Worm (Caenorhabditis elegans) whole organism, L1 larva: ENCODE data around the gene Y82E9BR.3.
A peak's percentile ranks its signal among the peaks of the same experiment; 100 is the strongest.

Experiments used
- C04F5.9 ChIP-seq: sonication (generic microtip); optimal IDR thresholded peaks from 2 replicates; lab custom pipeline; 2016; ENCODE audit warnings: missing genetic modification characterization, missing compliant biosample characterization
- C34B4.2 ChIP-seq: sonication (generic microtip); optimal IDR thresholded peaks from 2 replicates; lab custom pipeline; 2017; ENCODE audit warnings: mild to moderate bottlenecking, missing genetic modification characterization, missing compliant biosample characterization
- F16B12.6 ChIP-seq: fragments of 150-350 bp; optimal IDR thresholded peaks from 2 replicates; lab custom pipeline; 2014; ENCODE audit warnings: missing biosample characterization, missing genetic modification characterization
- Y116A8C.19 ChIP-seq: sonication (generic microtip); optimal IDR thresholded peaks from 2 replicates; lab custom pipeline; 2016; ENCODE audit warnings: missing compliant biosample characterization, missing genetic modification characterization, borderline replicate concordance
- aha-1 ChIP-seq: fragments of 150-350 bp; optimal IDR thresholded peaks from 2 replicates; lab custom pipeline; 2014; ENCODE audit warnings: missing biosample characterization, missing genetic modification characterization
- aly-2 ChIP-seq: fragments of 150-350 bp; optimal IDR thresholded peaks from 2 replicates; lab custom pipeline; 2014; ENCODE audit warnings: missing biosample characterization, missing genetic modification characterization
- ama-1 ChIP-seq: fragments of 150-350 bp; optimal IDR thresholded peaks from 2 replicates; lab custom pipeline; 2014
- blmp-1 ChIP-seq: fragments of 150-350 bp; optimal IDR thresholded peaks from 2 replicates; lab custom pipeline; 2014; ENCODE audit warnings: missing biosample characterization, missing genetic modification characterization
- ceh-63 ChIP-seq: fragments of 200-800 bp; sonication (Bioruptor generic); optimal IDR thresholded peaks from 2 replicates; lab custom pipeline; 2018; ENCODE audit warnings: mild to moderate bottlenecking, missing genetic modification characterization, missing compliant biosample characterization
- ceh-90 ChIP-seq: sonication (generic microtip); optimal IDR thresholded peaks from 2 replicates; lab custom pipeline; 2016; ENCODE audit warnings: missing genetic modification characterization, missing compliant biosample characterization
- ces-1 ChIP-seq: fragments of 150-350 bp; optimal IDR thresholded peaks from 2 replicates; lab custom pipeline; 2014; ENCODE audit warnings: missing biosample characterization, missing genetic modification reagents, missing genetic modification characterization
- dpl-1 ChIP-seq, 3 experiments: fragments of 150-350 bp in 2 of 3; sonication (generic microtip) in 1 of 3; optimal IDR thresholded peaks; 2 replicates each; lab custom pipeline; 2014 to 2017; ENCODE audit warnings: missing biosample characterization in 3 of 3, missing genetic modification characterization in 3 of 3, missing genetic modification reagents in 3 of 3
- efl-1 ChIP-seq, 4 experiments: fragments of 150-350 bp; optimal IDR thresholded peaks in 3 of 4; peaks in 1 of 4; 1 replicate in 1 of 4; 2 replicates in 3 of 4; lab custom pipeline; 2014; ENCODE audit warnings: missing biosample characterization in 2 of 4, missing genetic modification characterization in 2 of 4, missing genetic modification reagents in 2 of 4
- elt-3 ChIP-seq, 6 experiments: fragments of 150-350 bp in 1 of 6; sonication (generic microtip); optimal IDR thresholded peaks; 2 replicates each; lab custom pipeline; 2017 to 2018; ENCODE audit warnings: missing biosample characterization in 6 of 6, missing genetic modification characterization in 6 of 6, inconsistent platforms in 1 of 6
- fkh-8 ChIP-seq: sonication (generic microtip); optimal IDR thresholded peaks from 2 replicates; lab custom pipeline; 2016; ENCODE audit warnings: mild to moderate bottlenecking, missing genetic modification characterization, missing compliant biosample characterization
- hlh-17 ChIP-seq: fragments of 200-800 bp; sonication (Bioruptor generic); optimal IDR thresholded peaks from 2 replicates; lab custom pipeline; 2018; ENCODE audit warnings: missing genetic modification characterization, mild to moderate bottlenecking, missing compliant biosample characterization, moderate library complexity, borderline replicate concordance
- hlh-4 ChIP-seq: sonication (generic microtip); optimal IDR thresholded peaks from 2 replicates; lab custom pipeline; 2016; ENCODE audit warnings: mild to moderate bottlenecking, missing genetic modification characterization, missing compliant biosample characterization
- hpl-2 ChIP-seq: fragments of 150-350 bp; optimal IDR thresholded peaks from 2 replicates; lab custom pipeline; 2014; ENCODE audit warnings: missing biosample characterization, missing genetic modification reagents, missing genetic modification characterization
- irx-1 ChIP-seq: sonication (generic microtip); optimal IDR thresholded peaks from 2 replicates; lab custom pipeline; 2016; ENCODE audit warnings: missing genetic modification characterization, missing compliant biosample characterization
- isw-1 ChIP-seq: fragments of 200-800 bp; sonication (Bioruptor generic); IDR thresholded peaks from 2 replicates; pipeline ENCODE4 v1.3.6; 2022; ENCODE audit warnings: missing genetic modification characterization, missing compliant biosample characterization
- lin-13 ChIP-seq: fragments of 150-350 bp; optimal IDR thresholded peaks from 2 replicates; lab custom pipeline; 2014; ENCODE audit warnings: missing biosample characterization, missing genetic modification reagents, missing genetic modification characterization
- lin-14 ChIP-seq: fragments of 200-800 bp; sonication (Bioruptor generic); optimal IDR thresholded peaks from 2 replicates; lab custom pipeline; 2018; ENCODE audit warnings: mild to moderate bottlenecking, missing genetic modification characterization, moderate library complexity, missing compliant biosample characterization
- lin-15B ChIP-seq: fragments of 150-350 bp; sonication (generic microtip); optimal IDR thresholded peaks from 3 replicates; lab custom pipeline; 2014; ENCODE audit warnings: missing biosample characterization, missing genetic modification characterization
- lin-39 ChIP-seq: fragments of 150-350 bp; optimal IDR thresholded peaks from 2 replicates; lab custom pipeline; 2014; ENCODE audit warnings: missing biosample characterization, missing genetic modification reagents, missing genetic modification characterization
- lsy-2 ChIP-seq, 2 experiments: fragments of 150-350 bp; optimal IDR thresholded peaks; 2 replicates each; lab custom pipeline; 2014; ENCODE audit warnings: missing biosample characterization in 2 of 2, missing genetic modification characterization in 2 of 2
- mab-9 ChIP-seq: fragments of 200-800 bp; sonication (Bioruptor generic); IDR thresholded peaks from 2 replicates; pipeline ENCODE4 v1.3.6; 2022; ENCODE audit warnings: missing genetic modification reagents, missing genetic modification characterization, missing compliant biosample characterization
- mdl-1 ChIP-seq, 2 experiments: fragments of 150-350 bp; optimal IDR thresholded peaks; 2 replicates each; lab custom pipeline; 2014 to 2017; ENCODE audit warnings: missing biosample characterization in 2 of 2, missing genetic modification characterization in 2 of 2, inconsistent platforms in 1 of 2
- mef-2 ChIP-seq: fragments of 150-350 bp; optimal IDR thresholded peaks from 2 replicates; lab custom pipeline; 2014; ENCODE audit warnings: missing biosample characterization, missing genetic modification characterization
- mep-1 ChIP-seq: fragments of 150-350 bp; optimal IDR thresholded peaks from 2 replicates; lab custom pipeline; 2014; ENCODE audit warnings: missing biosample characterization, missing genetic modification characterization
- nhr-12 ChIP-seq: sonication (generic microtip); optimal IDR thresholded peaks from 2 replicates; lab custom pipeline; 2017; ENCODE audit warnings: missing biosample characterization, missing genetic modification characterization
- nhr-19 ChIP-seq: fragments of 200-800 bp; sonication (Bioruptor generic); conservative IDR thresholded peaks from 2 replicates; pipeline ENCODE4 v1.3.6; 2022; ENCODE audit warnings: missing genetic modification characterization, missing compliant biosample characterization
- nhr-20 ChIP-seq: sonication (generic microtip); optimal IDR thresholded peaks from 2 replicates; lab custom pipeline; 2016; ENCODE audit warnings: mild to moderate bottlenecking, missing genetic modification characterization, missing compliant biosample characterization
- nhr-237 ChIP-seq: fragments of 150-350 bp; optimal IDR thresholded peaks from 2 replicates; lab custom pipeline; 2014; ENCODE audit warnings: missing biosample characterization, missing genetic modification characterization
- nhr-28 ChIP-seq: fragments of 150-350 bp; optimal IDR thresholded peaks from 2 replicates; lab custom pipeline; 2014; ENCODE audit warnings: missing biosample characterization, missing genetic modification characterization
- nhr-71 ChIP-seq: sonication (generic microtip); optimal IDR thresholded peaks from 2 replicates; lab custom pipeline; 2016; ENCODE audit warnings: mild to moderate bottlenecking, missing genetic modification characterization, moderate library complexity, missing compliant biosample characterization
- nhr-77 ChIP-seq: fragments of 150-350 bp; optimal IDR thresholded peaks from 2 replicates; lab custom pipeline; 2014; ENCODE audit warnings: missing biosample characterization, missing genetic modification characterization
- nhr-84 ChIP-seq: sonication (generic microtip); optimal IDR thresholded peaks from 2 replicates; lab custom pipeline; 2017; ENCODE audit warnings: missing biosample characterization, missing genetic modification characterization
- nhr-90 ChIP-seq: sonication (generic microtip); optimal IDR thresholded peaks from 2 replicates; lab custom pipeline; 2016; ENCODE audit warnings: mild to moderate bottlenecking, missing genetic modification characterization, missing compliant biosample characterization; ENCODE audit not compliant: poor library complexity
- pag-3 ChIP-seq: sonication (generic microtip); optimal IDR thresholded peaks from 2 replicates; lab custom pipeline; 2017; ENCODE audit warnings: missing genetic modification characterization, mild to moderate bottlenecking, missing compliant biosample characterization, antibody characterized with exemption, borderline replicate concordance; ENCODE audit not compliant: insufficient read depth
- pqm-1 ChIP-seq: sonication (generic microtip); optimal IDR thresholded peaks from 3 replicates; lab custom pipeline; 2017; ENCODE audit warnings: missing biosample characterization, missing genetic modification characterization
- rnt-1 ChIP-seq: sonication (generic microtip); optimal IDR thresholded peaks from 2 replicates; lab custom pipeline; 2016; ENCODE audit warnings: mild to moderate bottlenecking, missing genetic modification characterization, moderate library complexity, missing compliant biosample characterization
- sox-4 ChIP-seq: sonication (generic microtip); optimal IDR thresholded peaks from 2 replicates; lab custom pipeline; 2016; ENCODE audit warnings: missing genetic modification characterization, missing compliant biosample characterization
- sup-37 ChIP-seq: fragments of 200-800 bp; sonication (Bioruptor generic); optimal IDR thresholded peaks from 2 replicates; lab custom pipeline; 2018; ENCODE audit warnings: mild to moderate bottlenecking, missing genetic modification characterization, missing compliant biosample characterization
- swsn-7 ChIP-seq: sonication (generic microtip); optimal IDR thresholded peaks from 2 replicates; lab custom pipeline; 2016; ENCODE audit warnings: missing genetic modification characterization, missing compliant biosample characterization
- tlp-1 ChIP-seq: fragments of 150-350 bp; optimal IDR thresholded peaks from 2 replicates; lab custom pipeline; 2014; ENCODE audit warnings: missing biosample characterization, missing genetic modification characterization
- unc-130 ChIP-seq: fragments of 150-350 bp; optimal IDR thresholded peaks from 2 replicates; lab custom pipeline; 2017; ENCODE audit warnings: missing biosample characterization, missing genetic modification characterization, inconsistent platforms
- unc-30 ChIP-seq: sonication (generic microtip); optimal IDR thresholded peaks from 2 replicates; lab custom pipeline; 2017; ENCODE audit warnings: missing biosample characterization, missing genetic modification characterization
- unc-62 ChIP-seq: fragments of 150-350 bp; optimal IDR thresholded peaks from 2 replicates; lab custom pipeline; 2014; ENCODE audit warnings: missing biosample characterization, missing genetic modification reagents, missing genetic modification characterization
- unc-98 ChIP-seq: fragments of 200-800 bp; sonication (Bioruptor generic); IDR thresholded peaks from 2 replicates; pipeline ENCODE4 v1.3.6; 2022; ENCODE audit warnings: missing genetic modification characterization, missing compliant biosample characterization
- vab-15 ChIP-seq: sonication (generic microtip); optimal IDR thresholded peaks from 2 replicates; lab custom pipeline; 2017; ENCODE audit warnings: missing genotype, mild to moderate bottlenecking, missing genetic modification characterization, missing compliant biosample characterization
- ztf-11 ChIP-seq, 2 experiments: sonication (generic microtip); optimal IDR thresholded peaks; 2 replicates each; lab custom pipeline; 2016 to 2017; ENCODE audit warnings: missing genetic modification characterization in 2 of 2, missing biosample characterization in 1 of 2, missing compliant biosample characterization in 1 of 2

Y82E9BR.3 gene

DNA sequence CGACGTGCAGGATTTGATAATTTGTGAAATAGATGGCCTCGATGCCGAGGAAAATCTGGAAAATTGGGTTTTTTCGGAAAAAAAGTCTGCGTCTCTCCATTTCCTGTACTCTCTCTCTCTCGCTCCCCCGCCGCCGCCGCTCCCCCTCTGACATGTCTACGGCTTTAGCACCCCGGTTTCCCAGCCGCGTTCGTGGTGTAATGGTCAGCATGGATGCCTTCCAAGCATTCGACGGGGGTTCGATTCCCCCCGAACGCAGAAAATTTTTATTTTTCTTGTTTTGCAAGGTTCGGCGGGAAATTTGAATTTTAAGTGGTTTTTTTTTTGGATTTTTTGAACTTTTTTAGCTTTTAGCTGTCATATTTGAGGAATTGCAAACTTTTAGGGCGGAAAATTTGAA lies 5.3 kb downstream of the Y82E9BR.3 start (continued):
- TF ChIP-seq elt-3 (tag; optimal IDR thresholded peaks at IDR 0.05; lab: Kevin White, UChicago) (peak in 2 of 6 experiments; percentile 9 to 11), lin-13 (GFP tag; lab: Kevin White, UChicago) (peak; percentile 55), lin-14 (GFP tag; lab: Kevin White, UChicago) (peak; percentile 58), mab-9 (peak; percentile 57; the same call in 1 of the 2 replicates), blmp-1 (tag; lab: Kevin White, UChicago) (no peak), mep-1 (tag; lab: Kevin White, UChicago) (peak; percentile 51), rnt-1 (tag; lab: Kevin White, UChicago) (no peak), sup-37 (GFP tag; lab: Kevin White, UChicago) (peak; percentile 57), nhr-20 (peak; percentile 59), mef-2 (no peak), efl-1 (optimal IDR thresholded peaks at IDR 0.05; lab: Kevin White, UChicago) (peak; percentile 48 to 63), efl-1 (GFP tag; optimal IDR thresholded peaks at IDR 0.05 in 1 of 2; lab: Kevin White, UChicago) (peak; percentile 72 to 95), swsn-7 (tag; lab: Kevin White, UChicago) (peak; percentile 69), nhr-71 (tag; lab: Kevin White, UChicago) (peak; percentile 76), vab-15 (tag; lab: Kevin White, UChicago) (no peak), ceh-90 (no peak), ama-1 (lab: Kevin White, UChicago) (no peak), mdl-1 (tag; optimal IDR thresholded peaks at IDR 0.05; lab: Kevin White, UChicago) (peak in 1 of 2 experiments; percentile 57), sox-4 (tag; lab: Kevin White, UChicago) (no peak), fkh-8 (tag; lab: Kevin White, UChicago) (peak; percentile 44), tlp-1 (tag; lab: Kevin White, UChicago) (no peak), ztf-11 (tag; optimal IDR thresholded peaks at IDR 0.05; lab: Kevin White, UChicago) (peak in 1 of 2 experiments; percentile 32), nhr-19 (GFP tag; lab: Robert Waterston, UW) (peak; percentile 69), hlh-4 (tag; lab: Kevin White, UChicago) (no peak), pag-3 (tag; lab: Kevin White, UChicago) (no peak), hpl-2 (GFP tag; lab: Kevin White, UChicago) (no peak), ceh-63 (GFP tag; lab: Kevin White, UChicago) (no peak), nhr-77 (peak; percentile 34), Y116A8C.19 (tag; lab: Kevin White, UChicago) (no peak), lin-39 (peak; percentile 7), lin-15B (tag; lab: Kevin White, UChicago) (peak; percentile 47), nhr-90 (peak; percentile 60), aly-2 (tag; lab: Kevin White, UChicago) (peak; percentile 19), unc-98 (GFP tag; lab: Robert Waterston, UW) (peak; percentile 47; the same call in 1 of the 2 replicates), isw-1 (GFP tag; lab: Robert Waterston, UW) (peak; percentile 54), F16B12.6 (peak; percentile 34), C34B4.2 (tag; lab: Kevin White, UChicago) (no peak), pqm-1 (no peak), aha-1 (no peak), nhr-12 (tag; lab: Kevin White, UChicago) (no peak), hlh-17 (no peak), unc-30 (no peak), unc-130 (tag; lab: Kevin White, UChicago) (peak; percentile 44)

DNA sequence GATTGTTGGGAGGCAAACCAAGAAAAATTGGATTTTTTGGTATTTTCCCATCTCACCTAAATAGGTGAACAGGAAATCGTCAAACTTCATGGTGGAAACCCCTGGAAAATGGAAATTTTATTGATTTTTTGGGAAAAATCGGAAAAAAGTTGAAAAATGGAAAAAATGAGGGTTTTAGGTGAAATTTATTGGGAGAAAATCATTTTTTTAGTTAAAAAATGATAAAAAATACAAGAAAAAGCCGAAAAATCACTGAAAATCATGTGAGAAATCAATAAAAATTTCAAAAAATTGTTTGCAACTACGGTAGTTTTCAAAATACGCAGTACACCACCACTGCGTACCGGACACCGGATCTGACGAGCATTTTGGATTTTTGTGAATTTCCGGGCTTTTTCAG lies 8.1 kb downstream of the Y82E9BR.3 start, which contains the start of gene lelo-2:
TSS of gene lelo-2 (minus strand) at position 101 of the 400 bp plus-strand sequence.
- TF ChIP-seq irx-1 (tag; lab: Kevin White, UChicago) (no peak), nhr-90 (no peak), vab-15 (tag; lab: Kevin White, UChicago) (no peak), nhr-28 (tag; lab: Kevin White, UChicago) (no peak), fkh-8 (tag; lab: Kevin White, UChicago) (no peak), unc-62 (GFP tag; lab: Kevin White, UChicago) (no peak), ces-1 (GFP tag; lab: Kevin White, UChicago) (no peak), mab-9 (no peak), lsy-2 (tag; optimal IDR thresholded peaks at IDR 0.05; lab: Kevin White, UChicago) (no peak), sup-37 (GFP tag; lab: Kevin White, UChicago) (no peak), nhr-77 (no peak), C04F5.9 (tag; lab: Kevin White, UChicago) (no peak), mef-2 (no peak), nhr-84 (tag; lab: Kevin White, UChicago) (no peak), dpl-1 (GFP tag; optimal IDR thresholded peaks at IDR 0.05; lab: Kevin White, UChicago) (no peak), nhr-237 (tag; lab: Kevin White, UChicago) (no peak), unc-98 (GFP tag; lab: Robert Waterston, UW) (no peak)
